Fruit fly (Drosophila melanogaster) whole organism, embryonic: ENCODE measurements around the gene CG13465.
A peak's percentile ranks its signal among the peaks of the same experiment; 100 is the strongest.

Experiments used
- CG10366 ChIP-seq: fragments of 200-800 bp; sonication (Bioruptor generic); IDR thresholded peaks from 2 replicates; pipeline ENCODE4 v1.3.6; 2022; ENCODE audit warnings: missing biosample characterization, missing genetic modification characterization
- CG12071 ChIP-seq: fragments of 200-800 bp; sonication (Bioruptor generic); optimal IDR thresholded peaks from 3 replicates; lab custom pipeline; 2018; ENCODE audit warnings: missing biosample characterization, mild to moderate bottlenecking, missing genetic modification characterization
- CG13424 ChIP-seq: fragments of 200-800 bp; sonication (Bioruptor generic); optimal IDR thresholded peaks from 2 replicates; lab custom pipeline; 2019; ENCODE audit warnings: missing biosample characterization, mild to moderate bottlenecking, missing genetic modification characterization, moderate library complexity
- CG14441 ChIP-seq: fragments of 200-800 bp; sonication (Bioruptor generic); IDR thresholded peaks from 2 replicates; pipeline ENCODE4 v1.3.6; 2022; ENCODE audit warnings: missing biosample characterization, missing genetic modification characterization
- CG14860 ChIP-seq: fragments of 200-800 bp; sonication (Bioruptor generic); IDR thresholded peaks from 3 replicates; pipeline ENCODE4 v1.3.6; 2022; ENCODE audit warnings: missing biosample characterization, missing genetic modification characterization; ENCODE audit not compliant: partially characterized antibody
- CG15601 ChIP-seq: fragments of 200-800 bp; sonication (Bioruptor generic); optimal IDR thresholded peaks from 3 replicates; lab custom pipeline; 2019; ENCODE audit warnings: missing biosample characterization, mild to moderate bottlenecking, missing genetic modification characterization, moderate library complexity
- CG1603 ChIP-seq: fragments of 200-800 bp; sonication (Bioruptor generic); optimal IDR thresholded peaks from 2 replicates; lab custom pipeline; 2019; ENCODE audit warnings: missing biosample characterization, mild to moderate bottlenecking, missing genetic modification characterization, moderate library complexity
- CG18619 ChIP-seq: fragments of 200-800 bp; sonication (Bioruptor generic); optimal IDR thresholded peaks from 3 replicates; lab custom pipeline; 2017; ENCODE audit warnings: missing biosample characterization, mild to moderate bottlenecking, missing genetic modification characterization
- CG2116 ChIP-seq: fragments of 200-800 bp; sonication (Bioruptor generic); optimal IDR thresholded peaks from 3 replicates; lab custom pipeline; 2018; ENCODE audit warnings: missing biosample characterization, mild to moderate bottlenecking, missing genetic modification characterization
- CG2712 ChIP-seq: fragments of 200-800 bp; optimal IDR thresholded peaks from 3 replicates; lab custom pipeline; 2019; ENCODE audit warnings: missing biosample characterization, mild to moderate bottlenecking, missing genetic modification characterization, moderate library complexity
- CG31441 ChIP-seq: fragments of 200-800 bp; sonication (Bioruptor generic); IDR thresholded peaks from 2 replicates; pipeline ENCODE4 v1.3.6; 2022; ENCODE audit warnings: missing biosample characterization, missing genetic modification characterization
- CG3847 ChIP-seq: fragments of 200-800 bp; sonication (Bioruptor generic); IDR thresholded peaks from 2 replicates; pipeline ENCODE4 v1.3.6; 2022; ENCODE audit warnings: missing biosample characterization, missing genetic modification characterization
- CG5245 ChIP-seq: fragments of 200-800 bp; sonication (Bioruptor generic); optimal IDR thresholded peaks from 3 replicates; lab custom pipeline; 2016; ENCODE audit warnings: missing biosample characterization, missing genetic modification characterization
- CG6254 ChIP-seq: fragments of 200-800 bp; sonication (Bioruptor generic); optimal IDR thresholded peaks from 3 replicates; lab custom pipeline; 2017; ENCODE audit warnings: mild to moderate bottlenecking, missing biosample characterization, missing genetic modification reagents, missing genetic modification characterization
- CG6654 ChIP-seq: fragments of 200-800 bp; sonication (Bioruptor generic); optimal IDR thresholded peaks from 2 replicates; lab custom pipeline; 2017; ENCODE audit warnings: missing biosample characterization, mild to moderate bottlenecking, missing genetic modification characterization
- Eip74EF ChIP-seq, 2 experiments: fragments of 200-800 bp in 1 of 2; fragments of >200 bp in 1 of 2; sonication (Bioruptor generic) in 1 of 2; optimal IDR thresholded peaks; 2 replicates each; lab custom pipeline; 2017 to 2019; ENCODE audit warnings: missing biosample characterization in 2 of 2, missing genetic modification characterization in 2 of 2, mild to moderate bottlenecking in 1 of 2, moderate library complexity in 1 of 2
- Fer1 ChIP-seq: fragments of 200-800 bp; sonication (Bioruptor generic); optimal IDR thresholded peaks from 2 replicates; lab custom pipeline; 2017; ENCODE audit warnings: missing biosample characterization, mild to moderate bottlenecking, missing genetic modification characterization
- Fer3 ChIP-seq: fragments of 200-800 bp; sonication (Bioruptor generic); optimal IDR thresholded peaks from 2 replicates; lab custom pipeline; 2018; ENCODE audit warnings: missing biosample characterization, mild to moderate bottlenecking, missing genetic modification characterization, moderate library complexity
- Jarid2 ChIP-seq: fragments of 200-800 bp; sonication (Bioruptor generic); optimal IDR thresholded peaks from 3 replicates; lab custom pipeline; 2017; ENCODE audit warnings: mild to moderate bottlenecking, missing biosample characterization, missing genetic modification reagents, missing genetic modification characterization
- Myb ChIP-seq: fragments of 200-800 bp; sonication (Bioruptor generic); optimal IDR thresholded peaks from 2 replicates; lab custom pipeline; 2016; ENCODE audit warnings: missing biosample characterization, missing genetic modification characterization
- Neu2 ChIP-seq: fragments of 200-800 bp; sonication (Bioruptor generic); optimal IDR thresholded peaks from 3 replicates; lab custom pipeline; 2016; ENCODE audit warnings: missing biosample characterization, missing genetic modification characterization, borderline replicate concordance
- Nf-YC ChIP-seq: fragments of 200-800 bp; optimal IDR thresholded peaks from 3 replicates; lab custom pipeline; 2019; ENCODE audit warnings: missing biosample characterization, mild to moderate bottlenecking, missing genetic modification characterization, moderate library complexity
- Oli ChIP-seq: fragments of 200-800 bp; sonication (Bioruptor generic); optimal IDR thresholded peaks from 2 replicates; lab custom pipeline; 2018; ENCODE audit warnings: missing biosample characterization, mild to moderate bottlenecking, missing genetic modification characterization, moderate library complexity
- Sox100B ChIP-seq: fragments of 200-800 bp; sonication (Bioruptor generic); optimal IDR thresholded peaks from 3 replicates; lab custom pipeline; 2018; ENCODE audit warnings: missing biosample characterization, mild to moderate bottlenecking, missing genetic modification characterization
- Ssrp ChIP-seq: fragments of 200-800 bp; sonication (Bioruptor generic); optimal IDR thresholded peaks from 2 replicates; lab custom pipeline; 2018; ENCODE audit warnings: missing biosample characterization, mild to moderate bottlenecking, missing genetic modification characterization, moderate library complexity
- Xbp1 ChIP-seq: fragments of 200-800 bp; sonication (Bioruptor generic); optimal IDR thresholded peaks from 3 replicates; lab custom pipeline; 2016; ENCODE audit warnings: missing biosample characterization, mild to moderate bottlenecking, missing genetic modification characterization
- Xrp1 ChIP-seq: fragments of 200-800 bp; sonication (Bioruptor generic); IDR thresholded peaks from 2 replicates; pipeline ENCODE4 v1.3.6; 2022; ENCODE audit warnings: missing biosample characterization, missing genetic modification characterization
- disco-r ChIP-seq: fragments of 200-800 bp; sonication (Bioruptor generic); optimal IDR thresholded peaks from 2 replicates; lab custom pipeline; 2016; ENCODE audit warnings: missing biosample characterization, missing genetic modification characterization
- dmrt11E ChIP-seq: fragments of 200-800 bp; sonication (Bioruptor generic); optimal IDR thresholded peaks from 3 replicates; lab custom pipeline; 2018; ENCODE audit warnings: missing biosample characterization, mild to moderate bottlenecking, missing genetic modification characterization, moderate library complexity
- dysf ChIP-seq: fragments of 200-800 bp; sonication (Bioruptor generic); IDR thresholded peaks from 3 replicates; pipeline ENCODE4 v1.3.6; 2022; ENCODE audit warnings: missing biosample characterization, missing genetic modification characterization
- en ChIP-seq: fragments of 200-800 bp; sonication (Bioruptor generic); optimal IDR thresholded peaks from 2 replicates; lab custom pipeline; 2016; ENCODE audit warnings: missing biosample characterization, missing genetic modification characterization
- fd64A ChIP-seq: fragments of 200-800 bp; sonication (Bioruptor generic); optimal IDR thresholded peaks from 3 replicates; lab custom pipeline; 2018; ENCODE audit warnings: missing biosample characterization, mild to moderate bottlenecking, missing genetic modification characterization
- gt ChIP-seq: fragments of 200-800 bp; sonication (Bioruptor generic); IDR thresholded peaks from 2 replicates; pipeline ENCODE4 v1.3.6; 2022; ENCODE audit warnings: missing biosample characterization, missing genetic modification characterization
- h ChIP-seq: fragments of >200 bp; optimal IDR thresholded peaks from 2 replicates; lab custom pipeline; 2017
- kni ChIP-seq: fragments of 200-800 bp; sonication (Bioruptor generic); optimal IDR thresholded peaks from 3 replicates; lab custom pipeline; 2017; ENCODE audit warnings: mild to moderate bottlenecking, missing biosample characterization, missing genetic modification reagents, missing genetic modification characterization
- lmd ChIP-seq: fragments of 200-800 bp; sonication (Bioruptor generic); IDR thresholded peaks from 2 replicates; pipeline ENCODE4 v1.3.6; 2022; ENCODE audit warnings: missing biosample characterization, missing genetic modification characterization
- lola ChIP-seq, 3 experiments: fragments of >200 bp in 2 of 3; fragments of 200-800 bp in 1 of 3; sonication (Bioruptor generic) in 1 of 3; optimal IDR thresholded peaks; 2 replicates each; lab custom pipeline; 2017 to 2019; ENCODE audit warnings: missing biosample characterization in 3 of 3, missing genetic modification characterization in 3 of 3, mild to moderate bottlenecking in 1 of 3, moderate library complexity in 1 of 3
- nerfin-1 ChIP-seq: fragments of 200-800 bp; sonication (Bioruptor generic); optimal IDR thresholded peaks from 3 replicates; lab custom pipeline; 2019; ENCODE audit warnings: missing biosample characterization, mild to moderate bottlenecking, missing genetic modification characterization, moderate library complexity
- nerfin-2 ChIP-seq: fragments of 200-800 bp; sonication (Bioruptor generic); IDR thresholded peaks from 2 replicates; pipeline ENCODE4 v1.3.6; 2022; ENCODE audit warnings: missing biosample characterization, missing genetic modification characterization; ENCODE audit not compliant: partially characterized antibody
- onecut ChIP-seq: fragments of 200-800 bp; sonication (Bioruptor generic); IDR thresholded peaks from 2 replicates; pipeline ENCODE4 v1.3.6; 2022; ENCODE audit warnings: missing biosample characterization, missing genetic modification characterization
- salm ChIP-seq: fragments of 200-800 bp; sonication (Bioruptor generic); optimal IDR thresholded peaks from 2 replicates; lab custom pipeline; 2018; ENCODE audit warnings: missing biosample characterization, mild to moderate bottlenecking, missing genetic modification characterization
- sens ChIP-seq: fragments of 200-800 bp; sonication (Bioruptor generic); peaks from one replicate; lab custom pipeline; 2016; ENCODE audit warnings: missing biosample characterization, missing genetic modification characterization
- seq ChIP-seq: fragments of 200-800 bp; sonication (Bioruptor generic); IDR thresholded peaks from 2 replicates; pipeline ENCODE4 v1.3.6; 2022; ENCODE audit warnings: missing biosample characterization, missing genetic modification characterization
- shn ChIP-seq: fragments of 200-800 bp; sonication (Bioruptor generic); optimal IDR thresholded peaks from 3 replicates; lab custom pipeline; 2016; ENCODE audit warnings: missing biosample characterization, missing genetic modification characterization
- slp2 ChIP-seq: fragments of 200-800 bp; sonication (Bioruptor generic); optimal IDR thresholded peaks from 2 replicates; lab custom pipeline; 2016; ENCODE audit warnings: missing biosample characterization, missing genetic modification characterization
- sob ChIP-seq: fragments of 200-800 bp; sonication (Bioruptor generic); IDR thresholded peaks from 2 replicates; pipeline ENCODE4 v1.3.6; 2022; ENCODE audit warnings: missing biosample characterization, missing genetic modification characterization
- stwl ChIP-seq: fragments of 200-800 bp; sonication (Bioruptor generic); optimal IDR thresholded peaks from 3 replicates; lab custom pipeline; 2018; ENCODE audit warnings: missing biosample characterization, mild to moderate bottlenecking, missing genetic modification characterization, moderate library complexity
- ttk ChIP-seq: fragments of 200-800 bp; sonication (Bioruptor generic); IDR thresholded peaks from 2 replicates; pipeline ENCODE4 v2.1.2; 2022; ENCODE audit warnings: missing biosample characterization, missing genetic modification characterization
- yki ChIP-seq: fragments of >200 bp; optimal IDR thresholded peaks from 3 replicates; lab custom pipeline; 2018
- zen ChIP-seq: fragments of 200-800 bp; sonication (Bioruptor generic); optimal IDR thresholded peaks from 3 replicates; lab custom pipeline; 2018; ENCODE audit warnings: missing biosample characterization, mild to moderate bottlenecking, missing genetic modification characterization, moderate library complexity

The CG13465 gene

dm6 chr3L:14956288-14957032, 12.3 kb upstream of the CG13465 start:
- TF ChIP-seq fd64A (GFP tag; lab: Kevin White, UChicago) = no peak
- TF ChIP-seq CG13424 (tag; lab: Kevin White, UChicago) = no peak
- TF ChIP-seq CG2712 (tag; lab: Kevin White, UChicago) = peak; percentile 61
- no peak for TF ChIP-seq h (lab: Kevin White, UChicago)
- peak; percentile 50 for TF ChIP-seq CG6254 (GFP tag; lab: Kevin White, UChicago)
- TF ChIP-seq en (GFP tag; lab: Kevin White, UChicago) = peak; percentile 3
- TF ChIP-seq CG2116 = peak; percentile 51
- TF ChIP-seq disco-r (GFP tag; lab: Kevin White, UChicago) = no peak
- no peak for TF ChIP-seq shn
- TF ChIP-seq Sox100B (GFP tag; lab: Kevin White, UChicago) = no peak
- TF ChIP-seq sens (GFP tag; lab: Kevin White, UChicago) = peak; percentile 93
- no peak for TF ChIP-seq CG10366 (GFP tag; lab: Robert Waterston, UW)
- TF ChIP-seq seq = no peak
- TF ChIP-seq Fer3 = no peak
- no peak for TF ChIP-seq Myb (GFP tag; lab: Kevin White, UChicago)
- peak; percentile 97 for TF ChIP-seq zen
- TF ChIP-seq CG31441 = peak; percentile 52
- no peak for TF ChIP-seq Jarid2 (GFP tag; lab: Kevin White, UChicago)
- no peak for TF ChIP-seq Eip74EF (GFP tag; optimal IDR thresholded peaks at IDR 0.05; lab: Kevin White, UChicago)
- no peak for TF ChIP-seq CG14860 (GFP tag; lab: Robert Waterston, UW)
- no peak for TF ChIP-seq slp2 (GFP tag; lab: Kevin White, UChicago)
- TF ChIP-seq nerfin-2 = no peak
- TF ChIP-seq onecut (GFP tag; lab: Robert Waterston, UW) = peak; percentile 39; the same call in 1 of the 2 replicates
- no peak for TF ChIP-seq CG14441 (GFP tag; lab: Robert Waterston, UW)
- TF ChIP-seq CG5245 (GFP tag; lab: Kevin White, UChicago) = no peak
- TF ChIP-seq kni (GFP tag; lab: Kevin White, UChicago) = peak; percentile 52
- no peak for TF ChIP-seq CG6654 (GFP tag; lab: Kevin White, UChicago)
- no peak for TF ChIP-seq sob (GFP tag; lab: Robert Waterston, UW)
- TF ChIP-seq Fer1 (GFP tag; lab: Kevin White, UChicago) = no peak
- peak; percentile 76 for TF ChIP-seq dmrt11E (tag; lab: Kevin White, UChicago)
- peak; percentile 54 for TF ChIP-seq CG1603 (tag; lab: Kevin White, UChicago)
- TF ChIP-seq lola (GFP tag; optimal IDR thresholded peaks at IDR 0.05; lab: Kevin White, UChicago) = peak in 1 of 3 experiments; percentile 81
- peak; percentile 37 for TF ChIP-seq CG15601 (tag; lab: Kevin White, UChicago)
- no peak for TF ChIP-seq Ssrp (tag; lab: Kevin White, UChicago)
- TF ChIP-seq Nf-YC = no peak
- no peak for TF ChIP-seq dysf (GFP tag; lab: Robert Waterston, UW)
- no peak for TF ChIP-seq CG12071 (GFP tag; lab: Kevin White, UChicago)
- no peak for TF ChIP-seq yki (lab: Kevin White, UChicago)
- no peak for TF ChIP-seq lmd (GFP tag; lab: Robert Waterston, UW)
- TF ChIP-seq ttk (GFP tag; lab: Robert Waterston, UW) = no peak
- no peak for TF ChIP-seq Oli
- TF ChIP-seq salm (tag; lab: Kevin White, UChicago) = no peak
- no peak for TF ChIP-seq gt
- peak; percentile 70 for TF ChIP-seq Xrp1 (GFP tag; lab: Robert Waterston, UW)
- TF ChIP-seq Xbp1 (GFP tag; lab: Kevin White, UChicago) = no peak
- no peak for TF ChIP-seq nerfin-1
- TF ChIP-seq Neu2 (GFP tag; lab: Kevin White, UChicago) = no peak
- peak; percentile 16 for TF ChIP-seq CG18619 (GFP tag; lab: Kevin White, UChicago)
- TF ChIP-seq stwl (tag; lab: Kevin White, UChicago) = peak; percentile 55
- TF ChIP-seq CG3847 (GFP tag; lab: Robert Waterston, UW) = no peak
